Fruit fly (Drosophila melanogaster) whole organism, prepupa: Measurements from ENCODE around the gene CG9855.

Experiments
- CG32006 ChIP-seq: fragments of 200-800 bp; sonication (Bioruptor generic); optimal IDR thresholded peaks from 3 replicates; lab custom pipeline; 2017; ENCODE audit warnings: missing biosample characterization, mild to moderate bottlenecking, missing genetic modification characterization
- CG6808 ChIP-seq: fragments of 200-800 bp; sonication (Bioruptor generic); optimal IDR thresholded peaks from 3 replicates; lab custom pipeline; 2017; ENCODE audit warnings: missing biosample characterization, missing genetic modification characterization, mild to moderate bottlenecking, moderate library complexity, missing genetic modification reagents
- CG8632 ChIP-seq: fragments of 200-800 bp; sonication (Bioruptor generic); optimal IDR thresholded peaks from 3 replicates; lab custom pipeline; 2016; ENCODE audit warnings: missing biosample characterization, missing genetic modification characterization
- CG9139 ChIP-seq: fragments of 200-800 bp; sonication (Bioruptor generic); optimal IDR thresholded peaks from 3 replicates; lab custom pipeline; 2017; ENCODE audit warnings: missing biosample characterization, mild to moderate bottlenecking, missing genetic modification characterization
- Lpt ChIP-seq: fragments of 200-800 bp; sonication (Bioruptor generic); optimal IDR thresholded peaks from 3 replicates; lab custom pipeline; 2016; ENCODE audit warnings: missing biosample characterization, missing genetic modification characterization
- Met ChIP-seq: fragments of 200-800 bp; sonication (Bioruptor generic); optimal IDR thresholded peaks from 3 replicates; lab custom pipeline; 2016; ENCODE audit warnings: missing biosample characterization, missing genetic modification characterization
- achi ChIP-seq: fragments of 200-800 bp; sonication (Bioruptor generic); optimal IDR thresholded peaks from 3 replicates; lab custom pipeline; 2016; ENCODE audit warnings: missing biosample characterization, missing genetic modification characterization
- acj6 ChIP-seq: fragments of 200-800 bp; sonication (Bioruptor generic); optimal IDR thresholded peaks from 3 replicates; lab custom pipeline; 2016; ENCODE audit warnings: missing biosample characterization, missing genetic modification characterization
- dac ChIP-seq: fragments of 200-800 bp; sonication (Bioruptor generic); optimal IDR thresholded peaks from 2 replicates; lab custom pipeline; 2017; ENCODE audit warnings: missing biosample characterization, mild to moderate bottlenecking, missing genetic modification characterization
- fd85E ChIP-seq: fragments of 200-800 bp; sonication (Bioruptor generic); optimal IDR thresholded peaks from 3 replicates; lab custom pipeline; 2016; ENCODE audit warnings: missing biosample characterization, missing genetic modification characterization
- fkh ChIP-seq: fragments of 200-800 bp; sonication (Bioruptor generic); optimal IDR thresholded peaks from 3 replicates; lab custom pipeline; 2017; ENCODE audit warnings: missing biosample characterization, mild to moderate bottlenecking, missing genetic modification characterization, moderate library complexity
- vri ChIP-seq: fragments of 200-800 bp; sonication (Bioruptor generic); optimal IDR thresholded peaks from 3 replicates; lab custom pipeline; 2016; ENCODE audit warnings: missing biosample characterization, mild to moderate bottlenecking, missing genetic modification characterization

- no peak for TF ChIP-seq CG32006 (GFP tag; lab: Kevin White, UChicago)
- TF ChIP-seq fd85E (GFP tag; lab: Kevin White, UChicago), result no peak
- no peak for TF ChIP-seq CG8632 (GFP tag; lab: Kevin White, UChicago)
- no peak for TF ChIP-seq fkh
- no peak for TF ChIP-seq CG6808
- no peak for TF ChIP-seq vri (GFP tag; lab: Kevin White, UChicago)
- TF ChIP-seq achi (GFP tag; lab: Kevin White, UChicago), result no peak
- TF ChIP-seq Met (GFP tag; lab: Kevin White, UChicago), result no peak
- TF ChIP-seq Lpt, result no peak
- TF ChIP-seq acj6 (GFP tag; lab: Kevin White, UChicago), result no peak
- no peak for TF ChIP-seq CG9139 (GFP tag; lab: Kevin White, UChicago)
- TF ChIP-seq dac (GFP tag; lab: Kevin White, UChicago), result no peak
Measured at dm6 chr3R:4382165-4382564, 15.5 kb downstream of the CG9855 start.
